Fruit fly (Drosophila melanogaster): Measurements from ENCODE around the gene CG43083.

Gene CG43083

dm6 chr3L:15678284-15678683 is 29.9 kb downstream of the CG43083 start (continued):
- TF ChIP-seq toy (GFP tag; IDR thresholded peaks at IDR 0.05) (no peak), CG15479 (GFP tag; optimal IDR thresholded peaks at IDR 0.05) (no peak), lmd (GFP tag; IDR thresholded peaks at IDR 0.05) (no peak), CG10431 (GFP tag; optimal IDR thresholded peaks at IDR 0.05) (peak; percentile 86), CG42726 (GFP tag; IDR thresholded peaks at IDR 0.05; ENCODE audit: partially characterized antibody) (peak; percentile 78; the same call in 1 of the 2 replicates), en (GFP tag; optimal IDR thresholded peaks at IDR 0.05) (no peak), Kr (GFP tag; optimal IDR thresholded peaks at IDR 0.05) (peak; percentile 53), salm (tag; optimal IDR thresholded peaks at IDR 0.05) (no peak), mld (GFP tag; IDR thresholded peaks at IDR 0.05; ENCODE audit: partially characterized antibody) (peak; percentile 79; the same call in 2 of the 3 replicates), sd (tag; optimal IDR thresholded peaks at IDR 0.05) (peak; percentile 86), tap (tag; optimal IDR thresholded peaks at IDR 0.05) (peak; percentile 11), Bgb (GFP tag; IDR thresholded peaks at IDR 0.05; ENCODE audit: partially characterized antibody) (peak; percentile 67; the same call in 1 of the 2 replicates), CG10959 (GFP tag; IDR thresholded peaks at IDR 0.05) (no peak), CG7786 (GFP tag; optimal IDR thresholded peaks at IDR 0.05) (no peak), dan (GFP tag; IDR thresholded peaks at IDR 0.05) (no peak), CG31441 (GFP tag; IDR thresholded peaks at IDR 0.05) (no peak), z (GFP tag; IDR thresholded peaks at IDR 0.05) (no peak), CG14441 (GFP tag; IDR thresholded peaks at IDR 0.05) (no peak), CG30403 (GFP tag; optimal IDR thresholded peaks at IDR 0.05) (no peak), CG3726 (GFP tag; IDR thresholded peaks at IDR 0.05) (0 out of 3 replicates have a peak, but pooled peaks have one; percentile 24), onecut (GFP tag; IDR thresholded peaks at IDR 0.05) (no peak), CG12769 (tag; optimal IDR thresholded peaks at IDR 0.05) (no peak), nerfin-2 (GFP tag; IDR thresholded peaks at IDR 0.05; ENCODE audit: partially characterized antibody) (peak; percentile 46; the same call in 1 of the 2 replicates), Dll (GFP tag; IDR thresholded peaks at IDR 0.05; ENCODE audit: partially characterized antibody) (0 out of 4 replicates have a peak, but pooled peaks have one; percentile 33), tna (GFP tag; IDR thresholded peaks at IDR 0.05; ENCODE audit: partially characterized antibody) (0 out of 2 replicates have a peak, but pooled peaks have one; percentile 14), HLH4C (GFP tag; IDR thresholded peaks at IDR 0.05; ENCODE audit: partially characterized antibody) (0 out of 3 replicates have a peak, but pooled peaks have one; percentile 45), Max (GFP tag; optimal IDR thresholded peaks at IDR 0.05) (no peak), CG12744 (GFP tag; optimal IDR thresholded peaks at IDR 0.05) (no peak), klu (GFP tag; IDR thresholded peaks at IDR 0.05) (no peak), ems (GFP tag; optimal IDR thresholded peaks at IDR 0.05) (no peak), H2.0 (GFP tag; IDR thresholded peaks at IDR 0.05) (no peak), CG17568 (GFP tag; optimal IDR thresholded peaks at IDR 0.05) (no peak), CG6654 (GFP tag; optimal IDR thresholded peaks at IDR 0.05) (no peak), fd3F (GFP tag; optimal IDR thresholded peaks at IDR 0.05) (no peak), ato (GFP tag; IDR thresholded peaks at IDR 0.05; ENCODE audit: partially characterized antibody) (peak; percentile 45; the same call in 1 of the 2 replicates), CG2116 (GFP tag; optimal IDR thresholded peaks at IDR 0.05) (no peak), Opbp (GFP tag; IDR thresholded peaks at IDR 0.05; ENCODE audit: partially characterized antibody) (peak; percentile 86; the same call in 2 of the 3 replicates), Lpt (GFP tag; optimal IDR thresholded peaks at IDR 0.05) (no peak), gcm2 (GFP tag; optimal IDR thresholded peaks at IDR 0.05) (no peak), CG9609 (GFP tag; optimal IDR thresholded peaks at IDR 0.05) (no peak), hth (optimal IDR thresholded peaks at IDR 0.05) (no peak), Ets65A (GFP tag) (peak; percentile 40)
